Worm (Caenorhabditis elegans): ENCODE data around the gene cyd-1.

The cyd-1 gene

DNA sequence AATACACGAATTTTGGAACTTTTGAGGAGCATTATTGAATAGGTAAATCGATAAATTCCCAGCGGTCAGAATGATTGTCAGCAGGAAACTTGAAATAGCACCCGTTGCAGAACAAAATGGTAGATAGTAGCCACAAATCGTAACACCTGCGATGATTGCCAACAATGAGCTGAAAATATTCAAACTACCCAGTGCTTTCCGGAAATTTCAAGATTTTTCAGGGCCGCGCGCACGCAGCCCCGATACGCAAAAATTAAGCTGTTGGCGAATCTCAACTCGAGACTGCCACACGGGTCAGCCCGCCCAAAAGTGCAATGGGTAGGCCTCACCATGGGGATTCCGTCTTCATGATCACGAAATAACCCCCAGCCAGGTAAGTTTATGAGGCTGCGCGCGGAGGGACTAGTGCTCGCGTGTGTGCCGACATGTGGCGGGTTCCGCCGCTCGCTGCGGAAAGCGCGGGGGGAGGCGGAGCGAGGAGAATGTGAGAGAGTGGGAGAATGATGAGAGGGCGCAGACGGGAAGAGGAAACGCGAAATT lies 35.7 kb upstream of the cyd-1 start (continued):
- TF ChIP-seq blmp-1 (tag; optimal IDR thresholded peaks at IDR 0.05): peak; percentile 43
- TF ChIP-seq nhr-28 (tag; optimal IDR thresholded peaks at IDR 0.05): no peak
- TF ChIP-seq efl-3 (GFP tag; optimal IDR thresholded peaks at IDR 0.05): peak; percentile 87
- peak; percentile 77 for TF ChIP-seq mef-2 (tag; optimal IDR thresholded peaks at IDR 0.05)
- TF ChIP-seq grh-1 (GFP tag; IDR thresholded peaks at IDR 0.05): peak; percentile 97
- peak; percentile 89 for TF ChIP-seq ceh-88 (GFP tag; IDR thresholded peaks at IDR 0.05)
- TF ChIP-seq C16A3.4 (tag; optimal IDR thresholded peaks at IDR 0.05): peak; percentile 63
- peak; percentile 89 for TF ChIP-seq C04F5.9 (tag; optimal IDR thresholded peaks at IDR 0.05)
- peak; percentile 94 for TF ChIP-seq xbp-1 (tag; optimal IDR thresholded peaks at IDR 0.05)

DNA sequence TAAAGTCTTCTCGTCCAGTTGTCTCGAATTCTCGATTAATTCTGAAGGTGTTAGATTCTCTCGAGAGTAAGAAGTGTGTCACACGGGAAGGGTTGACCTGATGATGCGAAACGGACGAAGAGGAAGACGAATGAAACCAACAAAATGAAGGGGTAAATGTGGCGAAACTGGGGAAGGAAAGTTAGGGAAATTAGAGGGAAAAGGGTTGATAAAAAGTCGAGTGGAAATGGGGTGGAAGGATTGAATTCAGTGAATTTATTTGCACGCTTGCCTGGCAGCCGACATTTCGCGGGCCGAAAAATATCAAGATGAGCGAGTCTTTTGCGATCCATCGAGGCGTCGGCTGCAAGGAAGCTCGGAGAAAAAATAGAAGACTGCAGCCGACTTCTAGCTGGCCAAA lies 32.2 kb upstream of the cyd-1 start, which contains the start of gene F58G1.7:
F58G1.7 (minus strand) TSS at position 101 of the 400 bp plus-strand sequence.
- TF ChIP-seq blmp-1 (tag; optimal IDR thresholded peaks at IDR 0.05): peak; percentile 50
- no peak for TF ChIP-seq mab-9 (GFP tag; IDR thresholded peaks at IDR 0.05)

DNA sequence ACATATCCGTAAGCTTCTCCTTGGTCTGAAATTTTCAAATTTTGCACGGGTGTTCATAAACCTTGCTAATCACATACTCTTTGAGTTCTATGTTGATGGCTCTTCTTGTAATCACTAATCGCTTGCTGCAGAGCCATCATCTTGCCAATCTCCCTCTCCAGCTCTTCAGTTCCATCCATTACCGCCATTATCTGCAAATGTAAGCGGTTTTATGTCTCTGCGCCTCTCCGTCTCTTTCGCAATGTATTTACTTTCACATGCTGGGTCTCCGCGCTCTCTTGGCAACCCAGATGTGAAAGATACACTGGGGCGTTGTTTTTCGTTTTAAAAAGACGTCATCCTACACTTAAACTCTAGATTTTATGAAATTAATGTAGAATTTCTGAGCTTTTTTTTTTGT lies 27.1 kb upstream of the cyd-1 start:
- TF ChIP-seq nhr-84 (tag; optimal IDR thresholded peaks at IDR 0.05) (no peak), elt-2 (tag; optimal IDR thresholded peaks at IDR 0.05) (no peak), lsy-2 (tag; optimal IDR thresholded peaks at IDR 0.05) (peak; percentile 24 to 60), ceh-82 (tag; optimal IDR thresholded peaks at IDR 0.05) (peak in 2 of 3 experiments; percentile 23 to 36), dsc-1 (tag; optimal IDR thresholded peaks at IDR 0.05) (peak; percentile 1), unc-130 (tag; optimal IDR thresholded peaks at IDR 0.05) (peak; percentile 26), lin-35 (GFP tag; optimal IDR thresholded peaks at IDR 0.05) (peak in 1 of 2 experiments; percentile 44), snpc-4 (tag; optimal IDR thresholded peaks at IDR 0.05) (peak; percentile 78), mep-1 (tag; optimal IDR thresholded peaks at IDR 0.05) (peak; percentile 47), elt-3 (tag; optimal IDR thresholded peaks at IDR 0.05) (peak in 1 of 6 experiments; percentile 25), mdl-1 (tag; optimal IDR thresholded peaks at IDR 0.05) (peak in 1 of 2 experiments; percentile 48), blmp-1 (tag; optimal IDR thresholded peaks at IDR 0.05) (peak; percentile 56), egl-13 (tag; optimal IDR thresholded peaks at IDR 0.05) (no peak), swsn-7 (tag; optimal IDR thresholded peaks at IDR 0.05) (peak; percentile 33), rnt-1 (tag; optimal IDR thresholded peaks at IDR 0.05) (peak; percentile 81), efl-1 (optimal IDR thresholded peaks at IDR 0.05) (peak; percentile 59 to 73), efl-1 (GFP tag; optimal IDR thresholded peaks at IDR 0.05 in 1 of 2) (peak in 1 of 2 experiments; percentile 41), skn-1 (tag; optimal IDR thresholded peaks at IDR 0.05) (peak; percentile 57), nhr-237 (tag; optimal IDR thresholded peaks at IDR 0.05) (no peak), hpl-2 (GFP tag; optimal IDR thresholded peaks at IDR 0.05) (no peak), nhr-20 (tag; optimal IDR thresholded peaks at IDR 0.05) (peak; percentile 16), fkh-8 (tag; optimal IDR thresholded peaks at IDR 0.05) (peak; percentile 41), dpl-1 (GFP tag; optimal IDR thresholded peaks at IDR 0.05) (peak; percentile 23 to 28 (median 27)), xbp-1 (tag; optimal IDR thresholded peaks at IDR 0.05) (peak; percentile 80), ztf-4 (tag; optimal IDR thresholded peaks at IDR 0.05) (no peak), jun-1 (tag; optimal IDR thresholded peaks at IDR 0.05) (no peak), nhr-47 (tag; optimal IDR thresholded peaks at IDR 0.05) (peak; percentile 46), snu-23 (GFP tag; optimal IDR thresholded peaks at IDR 0.05) (peak; percentile 46), ces-1 (GFP tag; optimal IDR thresholded peaks at IDR 0.05) (no peak), nhr-71 (tag; optimal IDR thresholded peaks at IDR 0.05) (peak; percentile 60), C16A3.4 (tag; optimal IDR thresholded peaks at IDR 0.05) (peak; percentile 17)

DNA sequence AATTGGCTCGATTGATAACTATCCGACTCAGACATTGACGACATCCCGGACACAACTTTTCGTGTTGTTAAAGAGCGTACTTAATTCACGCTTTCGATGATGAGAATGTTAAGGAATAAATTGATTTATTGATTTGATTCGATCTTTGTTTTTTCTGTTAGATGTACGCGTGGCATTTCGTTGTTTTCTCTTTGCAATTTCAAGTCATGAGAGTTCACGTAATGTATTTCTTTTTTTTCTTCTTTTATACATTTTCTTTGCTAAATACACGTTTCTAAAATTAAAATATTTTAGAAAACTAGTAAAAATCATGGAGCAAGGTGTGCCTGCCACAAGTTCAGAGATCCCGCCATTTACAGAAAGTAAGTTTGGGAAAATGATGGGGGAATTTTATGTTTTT lies 25.7 kb upstream of the cyd-1 start, which contains the start of the genes Y38F1A.1 and Y38F1A.2:
Y38F1A.1 (minus strand) TSS at position 101 of the 400 bp plus-strand sequence.
Y38F1A.2 (plus strand) TSS at position 289 of the 400 bp plus-strand sequence.
- TF ChIP-seq pax-3 (tag; optimal IDR thresholded peaks at IDR 0.05) (no peak), sox-4 (tag; optimal IDR thresholded peaks at IDR 0.05) (no peak), ztf-11 (tag; optimal IDR thresholded peaks at IDR 0.05) (no peak), ceh-8 (GFP tag; optimal IDR thresholded peaks at IDR 0.05) (no peak), efl-1 (optimal IDR thresholded peaks at IDR 0.05) (no peak), efl-1 (GFP tag; optimal IDR thresholded peaks at IDR 0.05 in 1 of 2) (peak in 1 of 2 experiments; percentile 37), zag-1 (tag; optimal IDR thresholded peaks at IDR 0.05) (no peak), xbp-1 (tag; optimal IDR thresholded peaks at IDR 0.05) (no peak), jun-1 (tag; optimal IDR thresholded peaks at IDR 0.05) (no peak)

All from whole organism, L1 larva.